Fruit fly (Drosophila melanogaster) whole organism, embryonic: ENCODE measurements around the gene nonC.

Experiments
- CG10147 ChIP-seq: fragments of 200-800 bp; sonication (Bioruptor generic); optimal IDR thresholded peaks from 2 replicates; lab custom pipeline; 2019; ENCODE audit warnings: missing biosample characterization, mild to moderate bottlenecking, missing genetic modification characterization, moderate library complexity
- CG14050 ChIP-seq: fragments of 200-800 bp; sonication (Bioruptor generic); IDR thresholded peaks from 3 replicates; pipeline ENCODE4 v1.3.6; 2022; ENCODE audit warnings: missing biosample characterization, missing genetic modification characterization
- CG14965 ChIP-seq: fragments of 200-800 bp; sonication (Bioruptor generic); optimal IDR thresholded peaks from 2 replicates; lab custom pipeline; 2016; ENCODE audit warnings: missing biosample characterization, missing genetic modification characterization, borderline replicate concordance
- CG16779 ChIP-seq: fragments of 200-800 bp; sonication (Bioruptor generic); IDR thresholded peaks from 2 replicates; pipeline ENCODE4 v1.3.6; 2022; ENCODE audit warnings: missing biosample characterization, missing genetic modification characterization
- CG16813 ChIP-seq: fragments of 200-800 bp; sonication (Bioruptor generic); IDR thresholded peaks from 3 replicates; pipeline ENCODE4 v1.3.6; 2022; ENCODE audit warnings: missing biosample characterization, missing genetic modification characterization; ENCODE audit not compliant: partially characterized antibody
- CG18476 ChIP-seq: fragments of 200-800 bp; sonication (Bioruptor generic); optimal IDR thresholded peaks from 2 replicates; lab custom pipeline; 2016; ENCODE audit warnings: missing biosample characterization, mild to moderate bottlenecking, missing genetic modification characterization
- CG18764 ChIP-seq: fragments of 200-800 bp; sonication (Bioruptor generic); optimal IDR thresholded peaks from 3 replicates; lab custom pipeline; 2016; ENCODE audit warnings: missing biosample characterization, missing genetic modification characterization
- CG2712 ChIP-seq: fragments of 200-800 bp; optimal IDR thresholded peaks from 3 replicates; lab custom pipeline; 2019; ENCODE audit warnings: missing biosample characterization, mild to moderate bottlenecking, missing genetic modification characterization, moderate library complexity
- CG2889 ChIP-seq: fragments of 200-800 bp; sonication (Bioruptor generic); IDR thresholded peaks from 3 replicates; pipeline ENCODE4 v1.3.6; 2022; ENCODE audit warnings: missing biosample characterization, missing genetic modification characterization
- CG30020 ChIP-seq: fragments of 200-800 bp; optimal IDR thresholded peaks from 2 replicates; lab custom pipeline; 2019; ENCODE audit warnings: missing biosample characterization, mild to moderate bottlenecking, missing genetic modification characterization, moderate library complexity
- CG32532 ChIP-seq: fragments of 200-800 bp; sonication (Bioruptor generic); IDR thresholded peaks from 2 replicates; pipeline ENCODE4 v1.3.6; 2022; ENCODE audit warnings: missing biosample characterization, missing genetic modification characterization
- CG32767 ChIP-seq: fragments of 200-800 bp; sonication (Bioruptor generic); IDR thresholded peaks from 2 replicates; pipeline ENCODE4 v1.3.6; 2022; ENCODE audit warnings: missing biosample characterization, missing genetic modification characterization
- CG33557 ChIP-seq: fragments of 200-800 bp; sonication (Bioruptor generic); optimal IDR thresholded peaks from 2 replicates; lab custom pipeline; 2019; ENCODE audit warnings: missing biosample characterization, mild to moderate bottlenecking, missing genetic modification characterization, moderate library complexity
- CG34224 ChIP-seq: fragments of 200-800 bp; sonication (Bioruptor generic); IDR thresholded peaks from 3 replicates; pipeline ENCODE4 v1.3.6; 2022; ENCODE audit warnings: missing biosample characterization, missing genetic modification characterization; ENCODE audit not compliant: partially characterized antibody
- CG34376 ChIP-seq: fragments of 200-800 bp; sonication (Bioruptor generic); optimal IDR thresholded peaks from 2 replicates; lab custom pipeline; 2018; ENCODE audit warnings: missing biosample characterization, mild to moderate bottlenecking, missing genetic modification characterization
- CG3847 ChIP-seq: fragments of 200-800 bp; sonication (Bioruptor generic); IDR thresholded peaks from 2 replicates; pipeline ENCODE4 v1.3.6; 2022; ENCODE audit warnings: missing biosample characterization, missing genetic modification characterization
- CG4282 ChIP-seq: fragments of 200-800 bp; sonication (Bioruptor generic); optimal IDR thresholded peaks from 2 replicates; lab custom pipeline; 2016; ENCODE audit warnings: missing biosample characterization, missing genetic modification characterization
- CG4424 ChIP-seq: fragments of 200-800 bp; sonication (Bioruptor generic); optimal IDR thresholded peaks from 3 replicates; lab custom pipeline; 2016; ENCODE audit warnings: missing biosample characterization, missing genetic modification characterization
- CG4730 ChIP-seq: fragments of 200-800 bp; sonication (Bioruptor generic); IDR thresholded peaks from 2 replicates; pipeline ENCODE4 v1.3.6; 2022; ENCODE audit warnings: missing biosample characterization, missing genetic modification characterization
- CG6272 ChIP-seq: fragments of 200-800 bp; sonication (Bioruptor generic); IDR thresholded peaks from 2 replicates; pipeline ENCODE4 v1.3.6; 2022; ENCODE audit warnings: missing biosample characterization, missing genetic modification characterization
- CG8290 ChIP-seq, 3 experiments: fragments of 200-800 bp; sonication (Bioruptor generic); optimal IDR thresholded peaks; 2 replicates each; lab custom pipeline; 2016 to 2019; ENCODE audit warnings: missing biosample characterization in 3 of 3, missing genetic modification characterization in 3 of 3, mild to moderate bottlenecking in 2 of 3, moderate library complexity in 1 of 3
- CG8924 ChIP-seq: fragments of 200-800 bp; optimal IDR thresholded peaks from 3 replicates; lab custom pipeline; 2019; ENCODE audit warnings: missing biosample characterization, mild to moderate bottlenecking, missing genetic modification characterization, moderate library complexity
- CG9437 ChIP-seq: fragments of 200-800 bp; sonication (Bioruptor generic); optimal IDR thresholded peaks from 2 replicates; lab custom pipeline; 2018; ENCODE audit warnings: missing biosample characterization, mild to moderate bottlenecking, missing genetic modification characterization
- CG9876 ChIP-seq: fragments of 200-800 bp; sonication (Bioruptor generic); optimal IDR thresholded peaks from 2 replicates; lab custom pipeline; 2016; ENCODE audit warnings: missing biosample characterization, missing genetic modification characterization
- Camta ChIP-seq: fragments of 200-800 bp; sonication (Bioruptor generic); optimal IDR thresholded peaks from 2 replicates; lab custom pipeline; 2016; ENCODE audit warnings: missing biosample characterization, missing genetic modification characterization
- Dad ChIP-seq: fragments of 200-800 bp; sonication (Bioruptor generic); optimal IDR thresholded peaks from 3 replicates; lab custom pipeline; 2016; ENCODE audit warnings: missing biosample characterization, missing genetic modification characterization
- Dfd ChIP-seq, 2 experiments: fragments of >200 bp; optimal IDR thresholded peaks; 2 replicates each; lab custom pipeline; 2017; ENCODE audit warnings: missing biosample characterization in 2 of 2, missing genetic modification characterization in 2 of 2
- Hey ChIP-seq: fragments of 200-800 bp; sonication (Bioruptor generic); optimal IDR thresholded peaks from 3 replicates; lab custom pipeline; 2018; ENCODE audit warnings: missing biosample characterization, mild to moderate bottlenecking, missing genetic modification characterization
- Hmr ChIP-seq: fragments of 200-800 bp; sonication (Bioruptor generic); optimal IDR thresholded peaks from 3 replicates; lab custom pipeline; 2017; ENCODE audit warnings: mild to moderate bottlenecking, missing biosample characterization, missing genetic modification reagents, missing genetic modification characterization
- Hr78 ChIP-seq, 2 experiments: fragments of 200-800 bp in 1 of 2; fragments of >200 bp in 1 of 2; sonication (Bioruptor generic) in 1 of 2; optimal IDR thresholded peaks; 2 replicates each; lab custom pipeline; 2017 to 2019; ENCODE audit warnings: missing biosample characterization in 2 of 2, missing genetic modification characterization in 2 of 2, mild to moderate bottlenecking in 1 of 2, moderate library complexity in 1 of 2
- Optix ChIP-seq: fragments of 200-800 bp; sonication (Bioruptor generic); IDR thresholded peaks from 3 replicates; pipeline ENCODE4 v1.3.6; 2022; ENCODE audit warnings: missing biosample characterization, missing genetic modification characterization
- bowl ChIP-seq: fragments of 200-800 bp; sonication (Bioruptor generic); IDR thresholded peaks from 2 replicates; pipeline ENCODE4 v1.3.6; 2022; ENCODE audit warnings: missing biosample characterization, missing genetic modification characterization
- cad ChIP-seq: fragments of >200 bp; optimal IDR thresholded peaks from 2 replicates; lab custom pipeline; 2017; ENCODE audit warnings: missing biosample characterization, missing genetic modification characterization
- caup ChIP-seq: fragments of 200-800 bp; sonication (Bioruptor generic); optimal IDR thresholded peaks from 3 replicates; lab custom pipeline; 2017; ENCODE audit warnings: missing biosample characterization, mild to moderate bottlenecking, missing genetic modification characterization, moderate library complexity; ENCODE audit not compliant: severe bottlenecking
- chinmo ChIP-seq: fragments of 200-800 bp; sonication (Bioruptor generic); IDR thresholded peaks from 4 replicates; pipeline ENCODE4 v1.3.6; 2022; ENCODE audit warnings: missing biosample characterization, missing genetic modification characterization; ENCODE audit not compliant: partially characterized antibody
- dm ChIP-seq: fragments of 200-800 bp; sonication (Bioruptor generic); optimal IDR thresholded peaks from 3 replicates; lab custom pipeline; 2016; ENCODE audit warnings: missing biosample characterization, missing genetic modification characterization
- fd102C ChIP-seq: fragments of 200-800 bp; sonication (Bioruptor generic); optimal IDR thresholded peaks from 2 replicates; lab custom pipeline; 2018; ENCODE audit warnings: missing biosample characterization, mild to moderate bottlenecking, missing genetic modification characterization, moderate library complexity
- gce ChIP-seq: fragments of 200-800 bp; sonication (Bioruptor generic); IDR thresholded peaks from 3 replicates; pipeline ENCODE4 v1.3.6; 2022; ENCODE audit warnings: missing biosample characterization, missing genetic modification characterization
- lilli ChIP-seq: fragments of 200-800 bp; sonication (Bioruptor generic); optimal IDR thresholded peaks from 3 replicates; lab custom pipeline; 2016; ENCODE audit warnings: missing biosample characterization, missing genetic modification characterization
- org-1 ChIP-seq: fragments of 200-800 bp; sonication (Bioruptor generic); optimal IDR thresholded peaks from 2 replicates; lab custom pipeline; 2017; ENCODE audit warnings: missing biosample characterization, missing genetic modification characterization
- peb ChIP-seq: fragments of 200-800 bp; sonication (Bioruptor generic); IDR thresholded peaks from 2 replicates; pipeline ENCODE4 v1.3.6; 2022; ENCODE audit warnings: missing biosample characterization, missing genetic modification characterization
- salm ChIP-seq: fragments of 200-800 bp; sonication (Bioruptor generic); optimal IDR thresholded peaks from 2 replicates; lab custom pipeline; 2018; ENCODE audit warnings: missing biosample characterization, mild to moderate bottlenecking, missing genetic modification characterization
- sqz ChIP-seq: fragments of 200-800 bp; sonication (Bioruptor generic); optimal IDR thresholded peaks from 3 replicates; lab custom pipeline; 2018; ENCODE audit warnings: missing biosample characterization, mild to moderate bottlenecking, missing genetic modification characterization
- trh ChIP-seq: fragments of 200-800 bp; sonication (Bioruptor generic); optimal IDR thresholded peaks from 2 replicates; lab custom pipeline; 2016; ENCODE audit warnings: missing biosample characterization, missing genetic modification characterization
- vnd ChIP-seq: fragments of 200-800 bp; sonication (Bioruptor generic); IDR thresholded peaks from 3 replicates; pipeline ENCODE4 v1.3.6; 2022; ENCODE audit warnings: missing biosample characterization, missing genetic modification characterization; ENCODE audit not compliant: partially characterized antibody
- wdn ChIP-seq: fragments of 200-800 bp; sonication (Bioruptor generic); IDR thresholded peaks from 2 replicates; pipeline ENCODE4 v1.3.6; 2022; ENCODE audit warnings: missing biosample characterization, missing genetic modification characterization
- wek ChIP-seq: fragments of 200-800 bp; sonication (Bioruptor generic); optimal IDR thresholded peaks from 3 replicates; lab custom pipeline; 2018; ENCODE audit warnings: missing biosample characterization, mild to moderate bottlenecking, missing genetic modification characterization, moderate library complexity
- wor ChIP-seq: fragments of 200-800 bp; sonication (Bioruptor generic); IDR thresholded peaks from 2 replicates; pipeline ENCODE4 v1.3.6; 2022; ENCODE audit warnings: missing biosample characterization, missing genetic modification characterization

Gene nonC

dm6 chrX:6867175-6868023 is 43.1 kb downstream of the nonC start, which contains the start of gene CG14434 (continued):
- TF ChIP-seq CG4424 (GFP tag; lab: Kevin White, UChicago) = peak; percentile 88
- no peak for TF ChIP-seq wek
- peak; percentile 81 for TF ChIP-seq CG2712
- TF ChIP-seq CG30020 = peak; percentile 64
- TF ChIP-seq cad (GFP tag; lab: Kevin White, UChicago) = no peak
- no peak for TF ChIP-seq bowl (GFP tag; lab: Robert Waterston, UW)
- TF ChIP-seq CG14050 = peak; percentile 31; the same call in 2 of the 3 replicates
- TF ChIP-seq CG8924 = peak; percentile 82
- TF ChIP-seq Hr78 (GFP tag; optimal IDR thresholded peaks at IDR 0.05; lab: Kevin White, UChicago) = peak in 1 of 2 experiments; percentile 47
- TF ChIP-seq CG4282 (GFP tag; lab: Kevin White, UChicago) = no peak
- no peak for TF ChIP-seq Hey
- TF ChIP-seq peb = 0 out of 2 replicates have a peak, but pooled peaks have one; percentile 9
- TF ChIP-seq Hmr (GFP tag; lab: Kevin White, UChicago) = peak; percentile 73
- no peak for TF ChIP-seq fd102C (GFP tag; lab: Kevin White, UChicago)
- TF ChIP-seq salm (tag; lab: Kevin White, UChicago) = peak; percentile 53
- peak; percentile 39 for TF ChIP-seq CG8290 (GFP tag; optimal IDR thresholded peaks at IDR 0.05; lab: Kevin White, UChicago)
- peak in 1 of 2 experiments; percentile 15 for TF ChIP-seq CG8290 (tag; optimal IDR thresholded peaks at IDR 0.05; lab: Kevin White, UChicago)
- no peak; the same call in 2 of the 3 replicates for TF ChIP-seq CG2889 (GFP tag; lab: Robert Waterston, UW)
- TF ChIP-seq CG9437 (GFP tag; lab: Kevin White, UChicago) = peak; percentile 92
- TF ChIP-seq dm = no peak
- TF ChIP-seq CG16813 (GFP tag; lab: Robert Waterston, UW) = no peak
- TF ChIP-seq CG34224 = no peak
- peak; percentile 24 for TF ChIP-seq Dad (GFP tag; lab: Kevin White, UChicago)
- TF ChIP-seq trh (GFP tag; lab: Kevin White, UChicago) = peak; percentile 50
- TF ChIP-seq CG10147 (GFP tag; lab: Kevin White, UChicago) = peak; percentile 67
- TF ChIP-seq CG9876 (GFP tag; lab: Kevin White, UChicago) = no peak
- peak; percentile 81 for TF ChIP-seq org-1 (GFP tag; lab: Kevin White, UChicago)
- peak; percentile 74 for TF ChIP-seq lilli (GFP tag; lab: Kevin White, UChicago)
- peak; percentile 78 for TF ChIP-seq CG33557 (GFP tag; lab: Kevin White, UChicago)
- no peak for TF ChIP-seq CG6272 (GFP tag; lab: Robert Waterston, UW)
- TF ChIP-seq CG16779 (GFP tag; lab: Robert Waterston, UW) = no peak
- TF ChIP-seq wor (GFP tag; lab: Robert Waterston, UW) = peak; percentile 69
- peak; percentile 73 for TF ChIP-seq caup (GFP tag; lab: Kevin White, UChicago)
- peak; percentile 68 for TF ChIP-seq Camta (GFP tag; lab: Kevin White, UChicago)
- TF ChIP-seq CG14965 (GFP tag; lab: Kevin White, UChicago) = no peak
- no peak; the same call in 1 of the 2 replicates for TF ChIP-seq CG32767 (GFP tag; lab: Robert Waterston, UW)
- peak; percentile 61; the same call in 1 of the 4 replicates for TF ChIP-seq chinmo (GFP tag; lab: Robert Waterston, UW)
- no peak for TF ChIP-seq wdn
- TF ChIP-seq Optix (GFP tag; lab: Robert Waterston, UW) = no peak
- TF ChIP-seq gce (GFP tag; lab: Robert Waterston, UW) = 0 out of 3 replicates have a peak, but pooled peaks have one; percentile 14
- TF ChIP-seq CG4730 (GFP tag; lab: Robert Waterston, UW) = peak; percentile 49
- no peak for TF ChIP-seq vnd (GFP tag; lab: Robert Waterston, UW)
- peak; percentile 79 for TF ChIP-seq CG18476 (GFP tag; lab: Kevin White, UChicago)
- no peak for TF ChIP-seq CG34376 (GFP tag; lab: Kevin White, UChicago)
- TF ChIP-seq CG32532 (GFP tag; lab: Robert Waterston, UW) = 0 out of 2 replicates have a peak, but pooled peaks have one; percentile 40
- TF ChIP-seq Dfd (GFP tag; optimal IDR thresholded peaks at IDR 0.05; lab: Kevin White, UChicago) = no peak
- TF ChIP-seq CG18764 (GFP tag; lab: Kevin White, UChicago) = peak; percentile 61
- TF ChIP-seq sqz (GFP tag; lab: Kevin White, UChicago) = no peak
- peak; percentile 52; the same call in 1 of the 2 replicates for TF ChIP-seq CG3847
